Worm (Caenorhabditis elegans) whole organism, early embryonic: ENCODE measurements around the gene irld-49.

ENCODE experiments used
- B0310.2 ChIP-seq: sonication (generic microtip); optimal IDR thresholded peaks from 2 replicates; lab custom pipeline; 2016; ENCODE audit warnings: mild to moderate bottlenecking, missing genetic modification characterization, missing compliant biosample characterization
- F13C5.2 ChIP-seq: sonication (generic microtip); optimal IDR thresholded peaks from 2 replicates; lab custom pipeline; 2017; ENCODE audit warnings: mild to moderate bottlenecking, missing genetic modification characterization, inconsistent platforms, missing compliant biosample characterization
- aly-1 ChIP-seq: sonication (generic microtip); optimal IDR thresholded peaks from 2 replicates; lab custom pipeline; 2016; ENCODE audit warnings: missing genetic modification characterization, missing compliant biosample characterization
- ama-1 ChIP-seq: fragments of 150-350 bp; optimal IDR thresholded peaks from 2 replicates; lab custom pipeline; 2014
- ceh-13 ChIP-seq: fragments of 200-800 bp; sonication (Bioruptor generic); optimal IDR thresholded peaks from 2 replicates; lab custom pipeline; 2018; ENCODE audit warnings: mild to moderate bottlenecking, missing genetic modification characterization, missing compliant biosample characterization
- ets-7 ChIP-seq: sonication (generic microtip); optimal IDR thresholded peaks from 2 replicates; lab custom pipeline; 2016; ENCODE audit warnings: missing genotype, missing genetic modification characterization, missing compliant biosample characterization
- flt-1 ChIP-seq: fragments of 200-800 bp; sonication (Bioruptor generic); IDR thresholded peaks from 2 replicates; pipeline ENCODE4 v1.3.6; 2022; ENCODE audit warnings: missing genetic modification characterization, missing compliant biosample characterization
- hmbx-1 ChIP-seq: sonication (generic microtip); optimal IDR thresholded peaks from 2 replicates; lab custom pipeline; 2016; ENCODE audit warnings: mild to moderate bottlenecking, missing genetic modification characterization, missing compliant biosample characterization
- scrt-1 ChIP-seq: fragments of 200-800 bp; sonication (Bioruptor generic); IDR thresholded peaks from 2 replicates; pipeline ENCODE4 v1.3.6; 2022; ENCODE audit warnings: missing genetic modification characterization, missing compliant biosample characterization
- sea-1 ChIP-seq: fragments of 200-800 bp; sonication (Bioruptor generic); conservative IDR thresholded peaks from 2 replicates; pipeline ENCODE4 v1.3.6; 2022; ENCODE audit warnings: missing genetic modification characterization, missing compliant biosample characterization
- tbx-37 ChIP-seq: fragments of 200-800 bp; sonication (Bioruptor generic); conservative IDR thresholded peaks from 2 replicates; pipeline ENCODE4 v1.3.6; 2022; ENCODE audit warnings: missing genetic modification reagents, missing genetic modification characterization, missing compliant biosample characterization
- tra-4 ChIP-seq: sonication (generic microtip); optimal IDR thresholded peaks from 2 replicates; lab custom pipeline; 2017; ENCODE audit warnings: missing genetic modification characterization, missing compliant biosample characterization

DNA sequence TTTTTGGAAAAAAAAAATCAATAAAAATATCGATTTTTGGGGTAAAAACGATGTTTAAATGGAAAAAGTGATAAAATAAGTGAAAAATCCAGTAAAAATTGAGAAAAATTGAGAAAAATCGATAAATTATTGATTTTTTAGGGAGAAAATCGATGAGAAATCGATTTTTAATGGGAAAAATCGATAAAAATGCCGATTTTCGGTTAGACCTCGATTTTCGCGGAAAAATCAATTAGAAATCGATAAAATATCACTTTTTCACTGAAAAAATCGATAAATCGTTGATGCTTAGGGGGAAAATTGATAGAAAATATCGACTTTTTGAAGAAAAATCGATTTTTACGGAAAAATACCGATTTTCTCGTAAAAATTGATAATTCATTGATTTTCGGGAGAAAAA lies 42.8 kb upstream of the irld-49 start:
- TF ChIP-seq sea-1 (GFP tag; lab: Robert Waterston, UW) (no peak), ama-1 (lab: Kevin White, UChicago) (no peak), F13C5.2 (no peak), tra-4 (tag; lab: Kevin White, UChicago) (no peak), scrt-1 (GFP tag; lab: Robert Waterston, UW) (no peak), hmbx-1 (tag; lab: Kevin White, UChicago) (no peak), ceh-13 (GFP tag; lab: Kevin White, UChicago) (no peak), aly-1 (tag; lab: Kevin White, UChicago) (no peak), B0310.2 (tag; lab: Kevin White, UChicago) (no peak), ets-7 (no peak), flt-1 (GFP tag; lab: Robert Waterston, UW) (no peak), tbx-37 (no peak)
